Fruit fly (Drosophila melanogaster) whole organism, prepupa: ENCODE measurements around the gene Prp18.

ENCODE experiments used
- Blimp-1 ChIP-seq: fragments of 200-800 bp; sonication (Bioruptor generic); optimal IDR thresholded peaks from 3 replicates; lab custom pipeline; 2017; ENCODE audit warnings: missing biosample characterization, missing genetic modification characterization, mild to moderate bottlenecking, moderate library complexity, missing genetic modification reagents
- CG10631 ChIP-seq: fragments of 200-800 bp; sonication (Bioruptor generic); optimal IDR thresholded peaks from 2 replicates; lab custom pipeline; 2016; ENCODE audit warnings: missing biosample characterization, missing genetic modification characterization
- CG10669 ChIP-seq: fragments of 200-800 bp; sonication (Bioruptor generic); optimal IDR thresholded peaks from 3 replicates; lab custom pipeline; 2018; ENCODE audit warnings: missing biosample characterization, mild to moderate bottlenecking, missing genetic modification characterization, moderate library complexity
- CG11762 ChIP-seq: fragments of 200-800 bp; sonication (Bioruptor generic); optimal IDR thresholded peaks from 3 replicates; lab custom pipeline; 2016; ENCODE audit warnings: missing biosample characterization, missing genetic modification characterization; ENCODE audit not compliant: insufficient read depth
- CG11902 ChIP-seq: fragments of 200-800 bp; sonication (Bioruptor generic); optimal IDR thresholded peaks from 3 replicates; lab custom pipeline; 2016; ENCODE audit warnings: missing biosample characterization, missing genetic modification characterization
- CG1621 ChIP-seq: fragments of 200-800 bp; sonication (Bioruptor generic); optimal IDR thresholded peaks from 3 replicates; lab custom pipeline; 2018; ENCODE audit warnings: missing biosample characterization, mild to moderate bottlenecking, missing genetic modification characterization
- CG31627 ChIP-seq: fragments of 200-800 bp; sonication (Bioruptor generic); optimal IDR thresholded peaks from 3 replicates; lab custom pipeline; 2016; ENCODE audit warnings: missing biosample characterization, missing genetic modification characterization
- CG32006 ChIP-seq: fragments of 200-800 bp; sonication (Bioruptor generic); optimal IDR thresholded peaks from 3 replicates; lab custom pipeline; 2017; ENCODE audit warnings: missing biosample characterization, mild to moderate bottlenecking, missing genetic modification characterization
- CG3919 ChIP-seq: fragments of 200-800 bp; sonication (Bioruptor generic); optimal IDR thresholded peaks from 3 replicates; lab custom pipeline; 2016; ENCODE audit warnings: missing biosample characterization, missing genetic modification characterization
- CG4318 ChIP-seq: fragments of 200-800 bp; sonication (Bioruptor generic); optimal IDR thresholded peaks from 3 replicates; lab custom pipeline; 2017; ENCODE audit warnings: missing biosample characterization, mild to moderate bottlenecking, missing genetic modification characterization
- CG6163 ChIP-seq: fragments of 200-800 bp; sonication (Bioruptor generic); IDR thresholded peaks from 3 replicates; pipeline ENCODE4 v1.3.6; 2022; ENCODE audit warnings: missing biosample characterization, missing genetic modification characterization
- CG6808 ChIP-seq: fragments of 200-800 bp; sonication (Bioruptor generic); optimal IDR thresholded peaks from 3 replicates; lab custom pipeline; 2017; ENCODE audit warnings: missing biosample characterization, missing genetic modification characterization, mild to moderate bottlenecking, moderate library complexity, missing genetic modification reagents
- CG6854 ChIP-seq: fragments of 200-800 bp; sonication (Bioruptor generic); optimal IDR thresholded peaks from 2 replicates; lab custom pipeline; 2017; ENCODE audit warnings: missing biosample characterization, mild to moderate bottlenecking, missing genetic modification characterization
- CG7368 ChIP-seq: fragments of 200-800 bp; sonication (Bioruptor generic); optimal IDR thresholded peaks from 3 replicates; lab custom pipeline; 2016; ENCODE audit warnings: missing biosample characterization, missing genetic modification characterization
- CG8119 ChIP-seq: fragments of 200-800 bp; sonication (Bioruptor generic); IDR thresholded peaks from 3 replicates; pipeline ENCODE4 v1.3.6; 2022; ENCODE audit warnings: missing biosample characterization, missing genetic modification characterization
- CG8319 ChIP-seq: fragments of 200-800 bp; sonication (Bioruptor generic); optimal IDR thresholded peaks from 3 replicates; lab custom pipeline; 2016; ENCODE audit warnings: missing biosample characterization, missing genetic modification characterization
- CG8632 ChIP-seq: fragments of 200-800 bp; sonication (Bioruptor generic); optimal IDR thresholded peaks from 3 replicates; lab custom pipeline; 2016; ENCODE audit warnings: missing biosample characterization, missing genetic modification characterization
- CG9139 ChIP-seq: fragments of 200-800 bp; sonication (Bioruptor generic); optimal IDR thresholded peaks from 3 replicates; lab custom pipeline; 2017; ENCODE audit warnings: missing biosample characterization, mild to moderate bottlenecking, missing genetic modification characterization
- Eip75B ChIP-seq: fragments of 200-800 bp; sonication (Bioruptor generic); optimal IDR thresholded peaks from 3 replicates; lab custom pipeline; 2016; ENCODE audit warnings: missing biosample characterization, missing genetic modification characterization
- Eip78C ChIP-seq: fragments of 200-800 bp; sonication (Bioruptor generic); peaks from one replicate; lab custom pipeline; 2016; ENCODE audit warnings: missing biosample characterization, missing genetic modification characterization
- Ets21C ChIP-seq: fragments of 200-800 bp; sonication (Bioruptor generic); optimal IDR thresholded peaks from 3 replicates; lab custom pipeline; 2016; ENCODE audit warnings: missing biosample characterization, missing genetic modification characterization
- Ets96B ChIP-seq: fragments of 200-800 bp; optimal IDR thresholded peaks from 2 replicates; lab custom pipeline; 2019; ENCODE audit warnings: missing biosample characterization, mild to moderate bottlenecking, missing genetic modification characterization, moderate library complexity
- Gug ChIP-seq: fragments of 200-800 bp; sonication (Bioruptor generic); IDR thresholded peaks from 2 replicates; pipeline ENCODE4 v1.3.6; 2022; ENCODE audit warnings: missing biosample characterization, missing genetic modification characterization
- Hr39 ChIP-seq: fragments of 200-800 bp; sonication (Bioruptor generic); optimal IDR thresholded peaks from 2 replicates; lab custom pipeline; 2016; ENCODE audit warnings: missing biosample characterization, missing genetic modification characterization
- Hr4 ChIP-seq: fragments of 200-800 bp; sonication (Bioruptor generic); optimal IDR thresholded peaks from 3 replicates; lab custom pipeline; 2016; ENCODE audit warnings: missing biosample characterization, missing genetic modification characterization
- Met ChIP-seq: fragments of 200-800 bp; sonication (Bioruptor generic); optimal IDR thresholded peaks from 3 replicates; lab custom pipeline; 2016; ENCODE audit warnings: missing biosample characterization, missing genetic modification characterization
- OdsH ChIP-seq: fragments of 200-800 bp; sonication (Bioruptor generic); optimal IDR thresholded peaks from 3 replicates; lab custom pipeline; 2016; ENCODE audit warnings: missing biosample characterization, missing genetic modification characterization
- Smox ChIP-seq: fragments of 200-800 bp; sonication (Bioruptor generic); optimal IDR thresholded peaks from 3 replicates; lab custom pipeline; 2016; ENCODE audit warnings: missing biosample characterization, missing genetic modification characterization
- Sox14 ChIP-seq: fragments of 200-800 bp; sonication (Bioruptor generic); optimal IDR thresholded peaks from 3 replicates; lab custom pipeline; 2016; ENCODE audit warnings: missing biosample characterization, missing genetic modification characterization
- Sox15 ChIP-seq: fragments of 200-800 bp; sonication (Bioruptor generic); optimal IDR thresholded peaks from 3 replicates; lab custom pipeline; 2016; ENCODE audit warnings: missing biosample characterization, missing genetic modification characterization
- achi ChIP-seq: fragments of 200-800 bp; sonication (Bioruptor generic); optimal IDR thresholded peaks from 3 replicates; lab custom pipeline; 2016; ENCODE audit warnings: missing biosample characterization, missing genetic modification characterization
- acj6 ChIP-seq: fragments of 200-800 bp; sonication (Bioruptor generic); optimal IDR thresholded peaks from 3 replicates; lab custom pipeline; 2016; ENCODE audit warnings: missing biosample characterization, missing genetic modification characterization
- dac ChIP-seq: fragments of 200-800 bp; sonication (Bioruptor generic); optimal IDR thresholded peaks from 2 replicates; lab custom pipeline; 2017; ENCODE audit warnings: missing biosample characterization, mild to moderate bottlenecking, missing genetic modification characterization
- dsx ChIP-seq: fragments of 200-800 bp; optimal IDR thresholded peaks from 3 replicates; lab custom pipeline; 2019; ENCODE audit warnings: missing biosample characterization, mild to moderate bottlenecking, missing genetic modification characterization, moderate library complexity; ENCODE audit not compliant: poor library complexity, severe bottlenecking
- eg ChIP-seq: fragments of 200-800 bp; sonication (Bioruptor generic); IDR thresholded peaks from 3 replicates; pipeline ENCODE4 v1.3.6; 2022; ENCODE audit warnings: missing biosample characterization, missing genetic modification characterization
- fd59A ChIP-seq: fragments of 200-800 bp; sonication (Bioruptor generic); optimal IDR thresholded peaks from 2 replicates; lab custom pipeline; 2017; ENCODE audit warnings: missing biosample characterization, mild to moderate bottlenecking, missing genetic modification characterization, missing genetic modification reagents
- fd85E ChIP-seq: fragments of 200-800 bp; sonication (Bioruptor generic); optimal IDR thresholded peaks from 3 replicates; lab custom pipeline; 2016; ENCODE audit warnings: missing biosample characterization, missing genetic modification characterization
- fkh ChIP-seq: fragments of 200-800 bp; sonication (Bioruptor generic); optimal IDR thresholded peaks from 3 replicates; lab custom pipeline; 2017; ENCODE audit warnings: missing biosample characterization, mild to moderate bottlenecking, missing genetic modification characterization, moderate library complexity
- lz ChIP-seq: fragments of 200-800 bp; sonication (Bioruptor generic); optimal IDR thresholded peaks from 3 replicates; lab custom pipeline; 2016; ENCODE audit warnings: missing biosample characterization, missing genetic modification characterization
- net ChIP-seq: fragments of 200-800 bp; sonication (Bioruptor generic); optimal IDR thresholded peaks from 3 replicates; lab custom pipeline; 2016; ENCODE audit warnings: missing biosample characterization, missing genetic modification characterization
- pdm3 ChIP-seq: fragments of 200-800 bp; sonication (Bioruptor generic); optimal IDR thresholded peaks from 3 replicates; lab custom pipeline; 2016; ENCODE audit warnings: missing biosample characterization, missing genetic modification characterization
- spab ChIP-seq: fragments of 200-800 bp; sonication (Bioruptor generic); optimal IDR thresholded peaks from 2 replicates; lab custom pipeline; 2017; ENCODE audit warnings: missing biosample characterization, mild to moderate bottlenecking, missing genetic modification characterization, missing genetic modification reagents
- ss ChIP-seq, 2 experiments: fragments of 200-800 bp; sonication (Bioruptor generic); optimal IDR thresholded peaks; 2 replicates in 1 of 2; 3 replicates in 1 of 2; lab custom pipeline; 2017 to 2018; ENCODE audit warnings: mild to moderate bottlenecking in 2 of 2, missing biosample characterization in 2 of 2, missing genetic modification characterization in 2 of 2, moderate library complexity in 1 of 2
- svp ChIP-seq: fragments of 200-800 bp; sonication (Bioruptor generic); peaks from one replicate; lab custom pipeline; 2016; ENCODE audit warnings: missing biosample characterization, missing genetic modification characterization
- topi ChIP-seq: fragments of 200-800 bp; sonication (Bioruptor generic); optimal IDR thresholded peaks from 3 replicates; lab custom pipeline; 2016; ENCODE audit warnings: missing biosample characterization, missing genetic modification characterization
- vri ChIP-seq: fragments of 200-800 bp; sonication (Bioruptor generic); optimal IDR thresholded peaks from 3 replicates; lab custom pipeline; 2016; ENCODE audit warnings: missing biosample characterization, mild to moderate bottlenecking, missing genetic modification characterization

Prp18 gene

dm6 chr3R:19001701-19002100 is 29.4 kb downstream of the Prp18 start:
- no peak for TF ChIP-seq lz (GFP tag; lab: Kevin White, UChicago)
- no peak for TF ChIP-seq Ets21C
- no peak for TF ChIP-seq CG8119
- TF ChIP-seq spab: no peak
- TF ChIP-seq Hr39 (GFP tag; lab: Kevin White, UChicago): no peak
- TF ChIP-seq CG6854 (GFP tag; lab: Kevin White, UChicago): no peak
- TF ChIP-seq CG4318 (GFP tag; lab: Kevin White, UChicago): no peak
- no peak for TF ChIP-seq CG6163
- TF ChIP-seq Sox15 (GFP tag; lab: Kevin White, UChicago): no peak
- TF ChIP-seq Smox (GFP tag; lab: Kevin White, UChicago): no peak
- TF ChIP-seq vri (GFP tag; lab: Kevin White, UChicago): no peak
- TF ChIP-seq eg (GFP tag; lab: Robert Waterston, UW): no peak
- TF ChIP-seq OdsH (GFP tag; lab: Kevin White, UChicago): no peak
- TF ChIP-seq CG31627 (GFP tag; lab: Kevin White, UChicago): no peak
- no peak for TF ChIP-seq Eip75B (GFP tag; lab: Kevin White, UChicago)
- TF ChIP-seq Hr4: no peak

DNA sequence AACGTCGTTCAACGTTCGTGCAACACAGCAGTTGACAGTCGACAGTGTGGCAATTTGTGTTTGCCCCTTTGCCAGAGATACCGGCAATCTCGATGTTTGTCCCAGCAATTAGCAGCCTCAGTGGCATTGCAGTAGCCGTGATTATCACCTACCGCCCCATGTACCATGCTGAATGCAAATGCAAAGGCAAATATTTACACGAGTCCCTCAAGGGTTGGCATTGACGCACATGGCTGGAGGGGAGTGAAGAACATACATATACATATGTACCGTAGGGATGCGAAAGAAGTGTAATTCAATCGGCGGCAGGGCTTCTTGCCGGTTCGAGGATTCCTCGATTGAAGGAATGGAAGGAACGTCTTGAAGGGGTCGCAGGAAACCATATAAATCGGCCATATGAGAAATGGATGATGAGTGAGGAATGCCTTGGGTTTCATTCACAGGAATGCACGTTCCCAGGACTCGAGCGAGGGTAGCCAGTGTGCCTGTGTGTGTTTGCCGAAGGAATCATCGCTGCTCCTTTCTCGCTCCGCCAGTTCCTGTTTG is 31.1 kb downstream of the Prp18 start:
- TF ChIP-seq CG10631 (GFP tag; lab: Kevin White, UChicago) (no peak), CG6854 (GFP tag; lab: Kevin White, UChicago) (no peak), svp (GFP tag; lab: Kevin White, UChicago) (peak; percentile 62), Eip78C (peak; percentile 71), ss (GFP tag; optimal IDR thresholded peaks at IDR 0.05; lab: Kevin White, UChicago) (peak in 1 of 2 experiments; percentile 43), CG9139 (GFP tag; lab: Kevin White, UChicago) (peak; percentile 30), fkh (peak; percentile 69)

dm6 chr3R:18998370-18998769 is 32.7 kb downstream of the Prp18 start:
- peak; percentile 77 for TF ChIP-seq CG3919 (GFP tag; lab: Kevin White, UChicago)
- TF ChIP-seq CG10631 (GFP tag; lab: Kevin White, UChicago): peak; percentile 50
- TF ChIP-seq achi (GFP tag; lab: Kevin White, UChicago): peak; percentile 47
- TF ChIP-seq CG8632 (GFP tag; lab: Kevin White, UChicago): no peak
- no peak for TF ChIP-seq Ets21C
- TF ChIP-seq fd85E (GFP tag; lab: Kevin White, UChicago): no peak
- peak; percentile 18 for TF ChIP-seq CG1621 (tag; lab: Kevin White, UChicago)
- peak; percentile 52 for TF ChIP-seq spab
- no peak for TF ChIP-seq Sox15 (GFP tag; lab: Kevin White, UChicago)
- TF ChIP-seq Gug (GFP tag; lab: Robert Waterston, UW): peak; percentile 50
- TF ChIP-seq CG7368 (GFP tag; lab: Kevin White, UChicago): peak; percentile 27
- peak; percentile 38 for TF ChIP-seq acj6 (GFP tag; lab: Kevin White, UChicago)
- TF ChIP-seq CG31627 (GFP tag; lab: Kevin White, UChicago): peak; percentile 6
- no peak for TF ChIP-seq vri (GFP tag; lab: Kevin White, UChicago)
- TF ChIP-seq Sox14 (GFP tag; lab: Kevin White, UChicago): peak; percentile 53
- TF ChIP-seq Met (GFP tag; lab: Kevin White, UChicago): no peak
- TF ChIP-seq CG4318 (GFP tag; lab: Kevin White, UChicago): peak; percentile 38
- TF ChIP-seq CG6808 (GFP tag; lab: Kevin White, UChicago): peak; percentile 31
- no peak for TF ChIP-seq dac (GFP tag; lab: Kevin White, UChicago)
- peak; percentile 47 for TF ChIP-seq CG10669
- TF ChIP-seq topi: no peak
- TF ChIP-seq fkh: no peak
- 0 out of 3 replicates have a peak, but pooled peaks have one; percentile 25 for TF ChIP-seq CG8119
- TF ChIP-seq Blimp-1 (GFP tag; lab: Kevin White, UChicago): no peak
- TF ChIP-seq dsx: peak; percentile 50
- peak; percentile 36 for TF ChIP-seq pdm3 (GFP tag; lab: Kevin White, UChicago)
- peak; percentile 54 for TF ChIP-seq CG32006 (GFP tag; lab: Kevin White, UChicago)
- peak; percentile 35 for TF ChIP-seq OdsH (GFP tag; lab: Kevin White, UChicago)
- peak; percentile 27 for TF ChIP-seq CG11902
- TF ChIP-seq Eip78C: peak; percentile 79
- peak; percentile 6 for TF ChIP-seq net
- TF ChIP-seq CG6163: peak; percentile 77
- peak; percentile 47 for TF ChIP-seq fd59A (GFP tag; lab: Kevin White, UChicago)
- peak; percentile 68 for TF ChIP-seq Ets96B (tag; lab: Kevin White, UChicago)
- peak; percentile 40 for TF ChIP-seq CG11762 (GFP tag; lab: Kevin White, UChicago)
- TF ChIP-seq CG8319 (GFP tag; lab: Kevin White, UChicago): peak; percentile 4
